Worm (Caenorhabditis elegans): ENCODE results near the gene spig-6.

The spig-6 gene

ce11 chrV:16522242-16522641 is 40.9 kb downstream of the spig-6 start, which contains the start of gene srw-34:
TSS of gene srw-34 (minus strand) at chrV:16522342.
- TF ChIP-seq klf-2 (GFP tag; conservative IDR thresholded peaks at IDR 0.05) (no peak), tab-1 (GFP tag; IDR thresholded peaks at IDR 0.05) (no peak), T22C8.4 (GFP tag; IDR thresholded peaks at IDR 0.05) (no peak), med-1 (GFP tag; optimal IDR thresholded peaks at IDR 0.05; ENCODE audit: insufficient read depth) (no peak)

ce11 chrV:16526858-16527257 is 45.5 kb downstream of the spig-6 start, which contains the start of gene F36D3.8:
TSS of gene F36D3.8 (plus strand) at chrV:16527158.
- TF ChIP-seq klf-2 (GFP tag; conservative IDR thresholded peaks at IDR 0.05) = no peak
- no peak for TF ChIP-seq ref-1 (GFP tag; conservative IDR thresholded peaks at IDR 0.05)

ce11 chrV:16527796-16528195 is 46.4 kb downstream of the spig-6 start, which contains the start of gene F36D3.16:
TSS of gene F36D3.16 (plus strand) at chrV:16528096.
- no peak for TF ChIP-seq ref-1 (GFP tag; conservative IDR thresholded peaks at IDR 0.05)

Measured in whole organism, midembryonic.